Fruit fly (Drosophila melanogaster) whole organism, prepupa: ENCODE data around the gene Duox.

Experiments used
- Blimp-1 ChIP-seq: fragments of 200-800 bp; sonication (Bioruptor generic); optimal IDR thresholded peaks from 3 replicates; lab custom pipeline; 2017; ENCODE audit warnings: missing biosample characterization, missing genetic modification characterization, mild to moderate bottlenecking, moderate library complexity, missing genetic modification reagents
- CG10631 ChIP-seq: fragments of 200-800 bp; sonication (Bioruptor generic); optimal IDR thresholded peaks from 2 replicates; lab custom pipeline; 2016; ENCODE audit warnings: missing biosample characterization, missing genetic modification characterization
- CG10669 ChIP-seq: fragments of 200-800 bp; sonication (Bioruptor generic); optimal IDR thresholded peaks from 3 replicates; lab custom pipeline; 2018; ENCODE audit warnings: missing biosample characterization, mild to moderate bottlenecking, missing genetic modification characterization, moderate library complexity
- CG1621 ChIP-seq: fragments of 200-800 bp; sonication (Bioruptor generic); optimal IDR thresholded peaks from 3 replicates; lab custom pipeline; 2018; ENCODE audit warnings: missing biosample characterization, mild to moderate bottlenecking, missing genetic modification characterization
- CG16779 ChIP-seq: fragments of 200-800 bp; sonication (Bioruptor generic); optimal IDR thresholded peaks from 3 replicates; lab custom pipeline; 2017; ENCODE audit warnings: missing biosample characterization, mild to moderate bottlenecking, missing genetic modification characterization
- CG3032 ChIP-seq: fragments of 200-800 bp; optimal IDR thresholded peaks from 2 replicates; lab custom pipeline; 2019; ENCODE audit warnings: missing biosample characterization, mild to moderate bottlenecking, missing genetic modification characterization, moderate library complexity
- CG31627 ChIP-seq: fragments of 200-800 bp; sonication (Bioruptor generic); optimal IDR thresholded peaks from 3 replicates; lab custom pipeline; 2016; ENCODE audit warnings: missing biosample characterization, missing genetic modification characterization
- CG32006 ChIP-seq: fragments of 200-800 bp; sonication (Bioruptor generic); optimal IDR thresholded peaks from 3 replicates; lab custom pipeline; 2017; ENCODE audit warnings: missing biosample characterization, mild to moderate bottlenecking, missing genetic modification characterization
- CG34406 ChIP-seq: fragments of 200-800 bp; sonication (Bioruptor generic); optimal IDR thresholded peaks from 3 replicates; lab custom pipeline; 2016; ENCODE audit warnings: missing biosample characterization, missing genetic modification characterization
- CG4318 ChIP-seq: fragments of 200-800 bp; sonication (Bioruptor generic); optimal IDR thresholded peaks from 3 replicates; lab custom pipeline; 2017; ENCODE audit warnings: missing biosample characterization, mild to moderate bottlenecking, missing genetic modification characterization
- CG6163 ChIP-seq: fragments of 200-800 bp; sonication (Bioruptor generic); IDR thresholded peaks from 3 replicates; pipeline ENCODE4 v1.3.6; 2022; ENCODE audit warnings: missing biosample characterization, missing genetic modification characterization
- CG6276 ChIP-seq: fragments of 200-800 bp; sonication (Bioruptor generic); optimal IDR thresholded peaks from 2 replicates; lab custom pipeline; 2017; ENCODE audit warnings: missing biosample characterization, mild to moderate bottlenecking, missing genetic modification characterization
- CG6792 ChIP-seq: fragments of 200-800 bp; sonication (Bioruptor generic); optimal IDR thresholded peaks from 3 replicates; lab custom pipeline; 2016; ENCODE audit warnings: missing biosample characterization, missing genetic modification characterization
- CG6808 ChIP-seq: fragments of 200-800 bp; sonication (Bioruptor generic); optimal IDR thresholded peaks from 3 replicates; lab custom pipeline; 2017; ENCODE audit warnings: missing biosample characterization, missing genetic modification characterization, mild to moderate bottlenecking, moderate library complexity, missing genetic modification reagents
- CG6854 ChIP-seq: fragments of 200-800 bp; sonication (Bioruptor generic); optimal IDR thresholded peaks from 2 replicates; lab custom pipeline; 2017; ENCODE audit warnings: missing biosample characterization, mild to moderate bottlenecking, missing genetic modification characterization
- CG8119 ChIP-seq: fragments of 200-800 bp; sonication (Bioruptor generic); IDR thresholded peaks from 3 replicates; pipeline ENCODE4 v1.3.6; 2022; ENCODE audit warnings: missing biosample characterization, missing genetic modification characterization
- CG8319 ChIP-seq: fragments of 200-800 bp; sonication (Bioruptor generic); optimal IDR thresholded peaks from 3 replicates; lab custom pipeline; 2016; ENCODE audit warnings: missing biosample characterization, missing genetic modification characterization
- CG8632 ChIP-seq: fragments of 200-800 bp; sonication (Bioruptor generic); optimal IDR thresholded peaks from 3 replicates; lab custom pipeline; 2016; ENCODE audit warnings: missing biosample characterization, missing genetic modification characterization
- CG9139 ChIP-seq: fragments of 200-800 bp; sonication (Bioruptor generic); optimal IDR thresholded peaks from 3 replicates; lab custom pipeline; 2017; ENCODE audit warnings: missing biosample characterization, mild to moderate bottlenecking, missing genetic modification characterization
- Eip75B ChIP-seq: fragments of 200-800 bp; sonication (Bioruptor generic); optimal IDR thresholded peaks from 3 replicates; lab custom pipeline; 2016; ENCODE audit warnings: missing biosample characterization, missing genetic modification characterization
- Eip78C ChIP-seq: fragments of 200-800 bp; sonication (Bioruptor generic); peaks from one replicate; lab custom pipeline; 2016; ENCODE audit warnings: missing biosample characterization, missing genetic modification characterization
- Eip93F ChIP-seq: fragments of 200-800 bp; sonication (Bioruptor generic); optimal IDR thresholded peaks from 2 replicates; lab custom pipeline; 2016; ENCODE audit warnings: missing biosample characterization, mild to moderate bottlenecking, missing genetic modification characterization
- Gug ChIP-seq: fragments of 200-800 bp; sonication (Bioruptor generic); IDR thresholded peaks from 2 replicates; pipeline ENCODE4 v1.3.6; 2022; ENCODE audit warnings: missing biosample characterization, missing genetic modification characterization
- Hr38 ChIP-seq: sonication (Bioruptor generic); optimal IDR thresholded peaks from 2 replicates; lab custom pipeline; 2016; ENCODE audit warnings: missing biosample characterization, missing genetic modification characterization
- Hr39 ChIP-seq: fragments of 200-800 bp; sonication (Bioruptor generic); optimal IDR thresholded peaks from 2 replicates; lab custom pipeline; 2016; ENCODE audit warnings: missing biosample characterization, missing genetic modification characterization
- Lpt ChIP-seq: fragments of 200-800 bp; sonication (Bioruptor generic); optimal IDR thresholded peaks from 3 replicates; lab custom pipeline; 2016; ENCODE audit warnings: missing biosample characterization, missing genetic modification characterization
- Met ChIP-seq: fragments of 200-800 bp; sonication (Bioruptor generic); optimal IDR thresholded peaks from 3 replicates; lab custom pipeline; 2016; ENCODE audit warnings: missing biosample characterization, missing genetic modification characterization
- OdsH ChIP-seq: fragments of 200-800 bp; sonication (Bioruptor generic); optimal IDR thresholded peaks from 3 replicates; lab custom pipeline; 2016; ENCODE audit warnings: missing biosample characterization, missing genetic modification characterization
- Sox102F ChIP-seq: fragments of 200-800 bp; sonication (Bioruptor generic); optimal IDR thresholded peaks from 2 replicates; lab custom pipeline; 2016; ENCODE audit warnings: missing biosample characterization, mild to moderate bottlenecking, missing genetic modification characterization
- Sox14 ChIP-seq: fragments of 200-800 bp; sonication (Bioruptor generic); optimal IDR thresholded peaks from 3 replicates; lab custom pipeline; 2016; ENCODE audit warnings: missing biosample characterization, missing genetic modification characterization
- Sox15 ChIP-seq: fragments of 200-800 bp; sonication (Bioruptor generic); optimal IDR thresholded peaks from 3 replicates; lab custom pipeline; 2016; ENCODE audit warnings: missing biosample characterization, missing genetic modification characterization
- achi ChIP-seq: fragments of 200-800 bp; sonication (Bioruptor generic); optimal IDR thresholded peaks from 3 replicates; lab custom pipeline; 2016; ENCODE audit warnings: missing biosample characterization, missing genetic modification characterization
- acj6 ChIP-seq: fragments of 200-800 bp; sonication (Bioruptor generic); optimal IDR thresholded peaks from 3 replicates; lab custom pipeline; 2016; ENCODE audit warnings: missing biosample characterization, missing genetic modification characterization
- cyc ChIP-seq: fragments of 200-800 bp; sonication (Bioruptor generic); optimal IDR thresholded peaks from 3 replicates; lab custom pipeline; 2016; ENCODE audit warnings: missing biosample characterization, missing genetic modification characterization
- dac ChIP-seq: fragments of 200-800 bp; sonication (Bioruptor generic); optimal IDR thresholded peaks from 2 replicates; lab custom pipeline; 2017; ENCODE audit warnings: missing biosample characterization, mild to moderate bottlenecking, missing genetic modification characterization
- dsx ChIP-seq: fragments of 200-800 bp; optimal IDR thresholded peaks from 3 replicates; lab custom pipeline; 2019; ENCODE audit warnings: missing biosample characterization, mild to moderate bottlenecking, missing genetic modification characterization, moderate library complexity; ENCODE audit not compliant: poor library complexity, severe bottlenecking
- esn ChIP-seq: fragments of 200-800 bp; sonication (Bioruptor generic); optimal IDR thresholded peaks from 2 replicates; lab custom pipeline; 2016; ENCODE audit warnings: missing biosample characterization, mild to moderate bottlenecking, missing genetic modification characterization, moderate library complexity
- fd59A ChIP-seq: fragments of 200-800 bp; sonication (Bioruptor generic); optimal IDR thresholded peaks from 2 replicates; lab custom pipeline; 2017; ENCODE audit warnings: missing biosample characterization, mild to moderate bottlenecking, missing genetic modification characterization, missing genetic modification reagents
- fd85E ChIP-seq: fragments of 200-800 bp; sonication (Bioruptor generic); optimal IDR thresholded peaks from 3 replicates; lab custom pipeline; 2016; ENCODE audit warnings: missing biosample characterization, missing genetic modification characterization
- lz ChIP-seq: fragments of 200-800 bp; sonication (Bioruptor generic); optimal IDR thresholded peaks from 3 replicates; lab custom pipeline; 2016; ENCODE audit warnings: missing biosample characterization, missing genetic modification characterization
- net ChIP-seq: fragments of 200-800 bp; sonication (Bioruptor generic); optimal IDR thresholded peaks from 3 replicates; lab custom pipeline; 2016; ENCODE audit warnings: missing biosample characterization, missing genetic modification characterization
- pdm3 ChIP-seq: fragments of 200-800 bp; sonication (Bioruptor generic); optimal IDR thresholded peaks from 3 replicates; lab custom pipeline; 2016; ENCODE audit warnings: missing biosample characterization, missing genetic modification characterization
- spab ChIP-seq: fragments of 200-800 bp; sonication (Bioruptor generic); optimal IDR thresholded peaks from 2 replicates; lab custom pipeline; 2017; ENCODE audit warnings: missing biosample characterization, mild to moderate bottlenecking, missing genetic modification characterization, missing genetic modification reagents
- ss ChIP-seq, 2 experiments: fragments of 200-800 bp; sonication (Bioruptor generic); optimal IDR thresholded peaks; 2 replicates in 1 of 2; 3 replicates in 1 of 2; lab custom pipeline; 2017 to 2018; ENCODE audit warnings: mild to moderate bottlenecking in 2 of 2, missing biosample characterization in 2 of 2, missing genetic modification characterization in 2 of 2, moderate library complexity in 1 of 2
- svp ChIP-seq: fragments of 200-800 bp; sonication (Bioruptor generic); peaks from one replicate; lab custom pipeline; 2016; ENCODE audit warnings: missing biosample characterization, missing genetic modification characterization
- topi ChIP-seq: fragments of 200-800 bp; sonication (Bioruptor generic); optimal IDR thresholded peaks from 3 replicates; lab custom pipeline; 2016; ENCODE audit warnings: missing biosample characterization, missing genetic modification characterization
- vri ChIP-seq: fragments of 200-800 bp; sonication (Bioruptor generic); optimal IDR thresholded peaks from 3 replicates; lab custom pipeline; 2016; ENCODE audit warnings: missing biosample characterization, mild to moderate bottlenecking, missing genetic modification characterization

Gene Duox

dm6 chr2L:2857862-2858734 lies 28.1 kb upstream of the Duox start (continued):
- TF ChIP-seq vri (GFP tag; lab: Kevin White, UChicago) = peak; percentile 47
- no peak for TF ChIP-seq CG16779
- TF ChIP-seq CG10669 = peak; percentile 54
- TF ChIP-seq Eip78C = peak; percentile 84
- TF ChIP-seq CG32006 (GFP tag; lab: Kevin White, UChicago) = peak; percentile 84
- no peak for TF ChIP-seq CG1621
- peak; percentile 24 for TF ChIP-seq CG31627 (GFP tag; lab: Kevin White, UChicago)
- TF ChIP-seq Met = peak; percentile 46
- TF ChIP-seq Sox102F (GFP tag; lab: Kevin White, UChicago) = peak; percentile 39
- peak; percentile 16 for TF ChIP-seq Sox14 (GFP tag; lab: Kevin White, UChicago)
- TF ChIP-seq CG8119 (GFP tag; lab: Robert Waterston, UW) = peak; percentile 88
- peak; percentile 67 for TF ChIP-seq CG4318 (GFP tag; lab: Kevin White, UChicago)
- TF ChIP-seq fd59A = no peak
- TF ChIP-seq achi = peak; percentile 66
- TF ChIP-seq CG9139 = no peak
- no peak for TF ChIP-seq CG6854
- TF ChIP-seq CG6163 (GFP tag; lab: Robert Waterston, UW) = peak; percentile 75
- TF ChIP-seq Lpt (GFP tag; lab: Kevin White, UChicago) = peak; percentile 68
- peak; percentile 70 for TF ChIP-seq Gug
- peak; percentile 78 for TF ChIP-seq svp (GFP tag; lab: Kevin White, UChicago)
- peak; percentile 20 for TF ChIP-seq Hr39 (GFP tag; lab: Kevin White, UChicago)
- TF ChIP-seq OdsH (GFP tag; lab: Kevin White, UChicago) = peak; percentile 54
- peak; percentile 47 for TF ChIP-seq pdm3 (GFP tag; lab: Kevin White, UChicago)
- no peak for TF ChIP-seq CG3032
- no peak for TF ChIP-seq fd85E
- TF ChIP-seq topi (GFP tag; lab: Kevin White, UChicago) = peak; percentile 33

- TF ChIP-seq OdsH (GFP tag; lab: Kevin White, UChicago) = no peak
- TF ChIP-seq CG6854 = peak; percentile 5
- TF ChIP-seq dac = no peak
- TF ChIP-seq pdm3 (GFP tag; lab: Kevin White, UChicago) = no peak
- peak; percentile 75 for TF ChIP-seq dsx (GFP tag; lab: Kevin White, UChicago)
- TF ChIP-seq CG34406 (GFP tag; lab: Kevin White, UChicago) = no peak
- TF ChIP-seq Eip93F (GFP tag; lab: Kevin White, UChicago) = peak; percentile 61
- peak; percentile 73 for TF ChIP-seq Eip78C
- no peak for TF ChIP-seq CG6792 (GFP tag; lab: Kevin White, UChicago)
- TF ChIP-seq Hr38 = no peak
- TF ChIP-seq esn (GFP tag; lab: Kevin White, UChicago) = no peak
- TF ChIP-seq CG6808 (GFP tag; lab: Kevin White, UChicago) = no peak
- TF ChIP-seq lz (GFP tag; lab: Kevin White, UChicago) = peak; percentile 33
- peak in 1 of 2 experiments; percentile 24 for TF ChIP-seq ss (GFP tag; optimal IDR thresholded peaks at IDR 0.05; lab: Kevin White, UChicago)
- no peak for TF ChIP-seq CG6276 (GFP tag; lab: Kevin White, UChicago)
- TF ChIP-seq vri (GFP tag; lab: Kevin White, UChicago) = peak; percentile 78
- no peak for TF ChIP-seq Lpt (GFP tag; lab: Kevin White, UChicago)
- TF ChIP-seq CG10631 (GFP tag; lab: Kevin White, UChicago) = no peak
- no peak for TF ChIP-seq Gug
- no peak for TF ChIP-seq CG4318 (GFP tag; lab: Kevin White, UChicago)
- no peak for TF ChIP-seq Sox15 (GFP tag; lab: Kevin White, UChicago)
- TF ChIP-seq acj6 (GFP tag; lab: Kevin White, UChicago) = no peak
- TF ChIP-seq CG9139 = no peak
- peak; percentile 15 for TF ChIP-seq Eip75B (GFP tag; lab: Kevin White, UChicago)
- TF ChIP-seq fd59A = no peak
- no peak for TF ChIP-seq CG31627 (GFP tag; lab: Kevin White, UChicago)
- peak; percentile 1 for TF ChIP-seq Met
- TF ChIP-seq cyc (GFP tag; lab: Kevin White, UChicago) = no peak
- TF ChIP-seq CG8319 (GFP tag; lab: Kevin White, UChicago) = no peak
- TF ChIP-seq spab (GFP tag; lab: Kevin White, UChicago) = no peak
- no peak for TF ChIP-seq CG8632 (GFP tag; lab: Kevin White, UChicago)
- 0 out of 3 replicates have a peak, but pooled peaks have one; percentile 12 for TF ChIP-seq CG6163 (GFP tag; lab: Robert Waterston, UW)
- no peak for TF ChIP-seq net
- TF ChIP-seq Blimp-1 = no peak
These were observed 27.0 kb upstream of the Duox start, which contains the start of gene CG2991 for dm6 chr2L:2856960-2857584. Gene CG2991, plus strand, starts transcription at chr2L:2857164.
